Worm (Caenorhabditis elegans): Measurements from ENCODE around the gene pho-8.

DNA sequence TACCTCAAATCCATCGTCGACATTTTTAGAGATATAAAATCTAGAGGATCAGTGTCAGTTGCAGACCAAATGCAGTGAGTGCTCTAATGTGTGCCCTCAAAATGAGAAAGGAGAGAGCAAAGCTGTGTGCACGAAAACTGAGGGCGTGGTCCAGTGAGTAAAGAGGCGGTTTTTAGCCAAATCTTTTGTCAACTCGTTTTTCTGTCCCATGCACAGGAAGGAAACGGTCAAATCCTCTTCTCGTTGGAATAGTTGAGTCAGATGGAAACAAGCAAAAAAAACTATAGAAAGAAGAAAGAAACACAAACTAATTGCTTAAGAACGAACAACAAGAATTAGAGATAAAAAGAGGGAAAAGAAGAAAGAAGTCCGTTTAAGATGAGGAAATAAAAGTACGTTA, 21.5 kb upstream of the pho-8 start, which contains the start of gene D2023.3:
- TF ChIP-seq fkh-10 (GFP tag; optimal IDR thresholded peaks at IDR 0.05): no peak
- no peak for TF ChIP-seq pat-9 (tag; optimal IDR thresholded peaks at IDR 0.05)
- TF ChIP-seq pag-3 (tag; optimal IDR thresholded peaks at IDR 0.05; ENCODE audit: borderline replicate concordance): no peak
- no peak for TF ChIP-seq dve-1 (tag; optimal IDR thresholded peaks at IDR 0.05)
- TF ChIP-seq pros-1 (tag; optimal IDR thresholded peaks at IDR 0.05): no peak
- TF ChIP-seq fkh-6 (tag; optimal IDR thresholded peaks at IDR 0.05): no peak
- TF ChIP-seq unc-86 (tag; optimal IDR thresholded peaks at IDR 0.05): no peak
